Worm (Caenorhabditis elegans): Measurements from ENCODE around the gene pbo-4.

The pbo-4 gene

ce11 chrX:10990159-10990854, 36.4 kb downstream of the pbo-4 start:
- no peak for TF ChIP-seq unc-62 (GFP tag; optimal IDR thresholded peaks at IDR 0.05)

- no peak for TF ChIP-seq unc-62 (GFP tag; optimal IDR thresholded peaks at IDR 0.05)
Measured at ce11 chrX:10990855-10991176, 36.9 kb downstream of the pbo-4 start.

ce11 chrX:10991352-10992172, 37.6 kb downstream of the pbo-4 start:
- no peak for TF ChIP-seq unc-62 (GFP tag; optimal IDR thresholded peaks at IDR 0.05)

ce11 chrX:10992177-10992576, 38.2 kb downstream of the pbo-4 start, which contains the start of gene ver-3:
Gene ver-3 (plus strand): TSS chrX:10992477.
- TF ChIP-seq unc-62 (GFP tag; optimal IDR thresholded peaks at IDR 0.05) = no peak

- no peak for TF ChIP-seq unc-62 (GFP tag; optimal IDR thresholded peaks at IDR 0.05)
Measured at ce11 chrX:10999176-10999575, 45.2 kb downstream of the pbo-4 start, which contains the start of gene F59F3.6. Gene F59F3.6 (minus strand): TSS chrX:10999276.

ce11 chrX:11001750-11002149, 47.8 kb downstream of the pbo-4 start, which contains the start of gene col-177:
Gene col-177 (minus strand): TSS chrX:11001850.
- no peak for TF ChIP-seq unc-62 (GFP tag; optimal IDR thresholded peaks at IDR 0.05)

ce11 chrX:11003701-11004100, 49.8 kb downstream of the pbo-4 start:
- no peak for TF ChIP-seq unc-62 (GFP tag; optimal IDR thresholded peaks at IDR 0.05)

ce11 chrX:11007393-11007792, 53.5 kb downstream of the pbo-4 start:
- TF ChIP-seq unc-62 (GFP tag; optimal IDR thresholded peaks at IDR 0.05) = no peak

Data from whole organism, dauer.